Fruit fly (Drosophila melanogaster) whole organism, prepupa: ENCODE measurements around the gene CG17191.

Experiments used
- CG11902 ChIP-seq: fragments of 200-800 bp; sonication (Bioruptor generic); optimal IDR thresholded peaks from 3 replicates; lab custom pipeline; 2016; ENCODE audit warnings: missing biosample characterization, missing genetic modification characterization
- Hr39 ChIP-seq: fragments of 200-800 bp; sonication (Bioruptor generic); optimal IDR thresholded peaks from 2 replicates; lab custom pipeline; 2016; ENCODE audit warnings: missing biosample characterization, missing genetic modification characterization
- Lpt ChIP-seq: fragments of 200-800 bp; sonication (Bioruptor generic); optimal IDR thresholded peaks from 3 replicates; lab custom pipeline; 2016; ENCODE audit warnings: missing biosample characterization, missing genetic modification characterization
- dsx ChIP-seq: fragments of 200-800 bp; optimal IDR thresholded peaks from 3 replicates; lab custom pipeline; 2019; ENCODE audit warnings: missing biosample characterization, mild to moderate bottlenecking, missing genetic modification characterization, moderate library complexity; ENCODE audit not compliant: poor library complexity, severe bottlenecking
- fd85E ChIP-seq: fragments of 200-800 bp; sonication (Bioruptor generic); optimal IDR thresholded peaks from 3 replicates; lab custom pipeline; 2016; ENCODE audit warnings: missing biosample characterization, missing genetic modification characterization
- ss ChIP-seq, 2 experiments: fragments of 200-800 bp; sonication (Bioruptor generic); optimal IDR thresholded peaks; 2 replicates in 1 of 2; 3 replicates in 1 of 2; lab custom pipeline; 2017 to 2018; ENCODE audit warnings: mild to moderate bottlenecking in 2 of 2, missing biosample characterization in 2 of 2, missing genetic modification characterization in 2 of 2, moderate library complexity in 1 of 2
- svp ChIP-seq: fragments of 200-800 bp; sonication (Bioruptor generic); peaks from one replicate; lab custom pipeline; 2016; ENCODE audit warnings: missing biosample characterization, missing genetic modification characterization

DNA sequence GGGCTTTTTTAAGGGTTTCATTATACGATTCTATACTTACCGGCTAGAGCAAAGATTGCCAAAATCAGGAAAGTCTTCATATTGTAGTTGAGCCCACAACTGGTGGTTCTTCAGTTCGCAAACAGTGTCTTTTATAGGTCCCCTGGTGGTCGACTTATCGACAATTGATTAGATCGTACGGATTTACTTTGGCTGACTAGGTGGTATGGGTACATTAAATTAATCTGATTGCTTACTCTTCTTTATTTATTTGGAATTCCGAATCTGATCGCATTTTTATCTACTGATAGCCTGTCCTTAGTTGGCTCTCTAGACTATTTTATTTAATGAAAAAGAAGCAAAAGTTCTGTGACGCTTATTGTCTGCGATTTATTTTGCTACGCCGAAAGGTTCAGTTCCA, 6.5 kb upstream of the CG17191 start, which contains the start of gene CG6271:
- no peak for TF ChIP-seq CG11902 (GFP tag; lab: Kevin White, UChicago)
- no peak for TF ChIP-seq ss (GFP tag; optimal IDR thresholded peaks at IDR 0.05; lab: Kevin White, UChicago)
- no peak for TF ChIP-seq dsx (GFP tag; lab: Kevin White, UChicago)
- no peak for TF ChIP-seq svp (GFP tag; lab: Kevin White, UChicago)
- no peak for TF ChIP-seq Hr39
- no peak for TF ChIP-seq Lpt (GFP tag; lab: Kevin White, UChicago)
- TF ChIP-seq fd85E = no peak
